Worm (Caenorhabditis elegans): ENCODE results near the gene atgp-1.

DNA sequence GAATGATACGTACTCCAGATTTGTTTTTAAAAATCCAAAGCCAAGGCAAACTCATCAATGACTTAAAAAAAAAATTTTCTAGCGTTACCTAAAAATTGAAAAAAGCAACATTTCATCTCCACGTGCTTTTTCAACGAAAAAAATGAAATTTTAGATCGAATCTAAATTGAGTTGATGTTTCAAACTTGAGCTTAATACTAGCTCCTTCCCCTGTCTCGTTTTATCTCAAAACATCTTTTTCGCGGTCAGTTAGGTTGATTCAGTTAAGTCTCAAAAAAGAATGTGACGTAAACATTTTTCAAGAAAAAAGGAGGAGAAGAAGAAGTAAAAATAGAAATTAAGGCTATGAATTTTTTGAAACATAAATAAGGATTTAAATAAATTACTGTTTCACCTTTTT, 32.1 kb upstream of the atgp-1 start:
- TF ChIP-seq snpc-4 (tag; optimal IDR thresholded peaks at IDR 0.05) (no peak), zip-8 (tag; optimal IDR thresholded peaks at IDR 0.05) (no peak), unc-39 (tag; optimal IDR thresholded peaks at IDR 0.05) (no peak), ztf-11 (tag; optimal IDR thresholded peaks at IDR 0.05) (no peak)
